Worm (Caenorhabditis elegans): Measurements from ENCODE around the gene lin-56.

lin-56 gene

ce11 chrII:10446300-10446699, 3.5 kb upstream of the lin-56 start:
- TF ChIP-seq elt-3 (tag; optimal IDR thresholded peaks at IDR 0.05): no peak
- TF ChIP-seq ceh-16 (tag; optimal IDR thresholded peaks at IDR 0.05): no peak
- TF ChIP-seq sem-4 (tag; optimal IDR thresholded peaks at IDR 0.05): peak; percentile 21
- TF ChIP-seq ztf-4 (tag; optimal IDR thresholded peaks at IDR 0.05): peak; percentile 43
- no peak for TF ChIP-seq nhr-77 (tag; optimal IDR thresholded peaks at IDR 0.05)
- no peak for TF ChIP-seq skn-1 (tag; optimal IDR thresholded peaks at IDR 0.05)
- TF ChIP-seq ama-1 (optimal IDR thresholded peaks at IDR 0.05): peak; percentile 54
- peak; percentile 83 for TF ChIP-seq nhr-129 (tag; optimal IDR thresholded peaks at IDR 0.05)
- no peak for TF ChIP-seq aly-2 (tag; optimal IDR thresholded peaks at IDR 0.05)
- no peak for TF ChIP-seq ztf-11 (tag; optimal IDR thresholded peaks at IDR 0.05)
- TF ChIP-seq nhr-21 (tag; optimal IDR thresholded peaks at IDR 0.05): peak; percentile 48
- TF ChIP-seq blmp-1 (tag; optimal IDR thresholded peaks at IDR 0.05; ENCODE audit: insufficient read depth): peak; percentile 61
- TF ChIP-seq fos-1 (tag; optimal IDR thresholded peaks at IDR 0.05): no peak
- TF ChIP-seq gmeb-1 (tag; optimal IDR thresholded peaks at IDR 0.05): no peak
- peak in 1 of 2 experiments; percentile 19 for TF ChIP-seq lsy-2 (tag; optimal IDR thresholded peaks at IDR 0.05)
- TF ChIP-seq lin-13 (GFP tag; optimal IDR thresholded peaks at IDR 0.05): no peak
- TF ChIP-seq crh-2 (tag; optimal IDR thresholded peaks at IDR 0.05): peak; percentile 59
- TF ChIP-seq nhr-6 (tag; optimal IDR thresholded peaks at IDR 0.05): peak; percentile 48
- peak; percentile 23 for TF ChIP-seq nhr-25 (tag; optimal IDR thresholded peaks at IDR 0.05)
- peak; percentile 86 for TF ChIP-seq sma-9 (GFP tag; optimal IDR thresholded peaks at IDR 0.05)
- TF ChIP-seq sma-9 (tag; optimal IDR thresholded peaks at IDR 0.05): no peak
- TF ChIP-seq sma-3 (GFP tag; optimal IDR thresholded peaks at IDR 0.05): peak; percentile 41
- TF ChIP-seq C34F6.9 (tag; optimal IDR thresholded peaks at IDR 0.05): peak; percentile 15

- TF ChIP-seq nhr-11 (tag; optimal IDR thresholded peaks at IDR 0.05) (peak; percentile 3), aly-2 (tag; optimal IDR thresholded peaks at IDR 0.05) (no peak)
Observed at ce11 chrII:10446814-10447213, 3.0 kb upstream of the lin-56 start.

ce11 chrII:10447348-10448316, 2.2 kb upstream of the lin-56 start, which contains the start of gene ZK673.2:
TSS of gene ZK673.2 (plus strand) at chrII:10448266.
- TF ChIP-seq lsy-2 (tag; optimal IDR thresholded peaks at IDR 0.05) (peak in 1 of 2 experiments; percentile 32), R02D3.7 (tag; optimal IDR thresholded peaks at IDR 0.05) (no peak), ztf-11 (tag; optimal IDR thresholded peaks at IDR 0.05) (no peak), egl-27 (tag; optimal IDR thresholded peaks at IDR 0.05) (no peak), crh-2 (tag; optimal IDR thresholded peaks at IDR 0.05) (peak; percentile 60), gmeb-1 (tag; optimal IDR thresholded peaks at IDR 0.05) (peak; percentile 71), sma-9 (GFP tag; optimal IDR thresholded peaks at IDR 0.05) (peak; percentile 79), sma-9 (tag; optimal IDR thresholded peaks at IDR 0.05) (no peak), mab-5 (tag; optimal IDR thresholded peaks at IDR 0.05) (no peak), sma-3 (GFP tag; optimal IDR thresholded peaks at IDR 0.05) (peak; percentile 62), fos-1 (tag; optimal IDR thresholded peaks at IDR 0.05) (peak; percentile 85), aly-2 (tag; optimal IDR thresholded peaks at IDR 0.05) (no peak), zag-1 (tag; optimal IDR thresholded peaks at IDR 0.05) (no peak), unc-39 (tag; optimal IDR thresholded peaks at IDR 0.05) (no peak), ztf-1 (GFP tag; conservative IDR thresholded peaks at IDR 0.05) (no peak), nhr-25 (tag; optimal IDR thresholded peaks at IDR 0.05) (peak; percentile 88), sem-4 (tag; optimal IDR thresholded peaks at IDR 0.05) (no peak), skn-1 (tag; optimal IDR thresholded peaks at IDR 0.05) (no peak), nhr-21 (tag; optimal IDR thresholded peaks at IDR 0.05) (peak; percentile 83), F13H6.1 (tag; optimal IDR thresholded peaks at IDR 0.05) (peak; percentile 12), peb-1 (tag; optimal IDR thresholded peaks at IDR 0.05) (no peak), lin-13 (GFP tag; optimal IDR thresholded peaks at IDR 0.05) (no peak), ceh-82 (tag; optimal IDR thresholded peaks at IDR 0.05) (no peak), ama-1 (optimal IDR thresholded peaks at IDR 0.05) (peak; percentile 6), nhr-129 (tag; optimal IDR thresholded peaks at IDR 0.05) (peak; percentile 56), mdl-1 (tag; optimal IDR thresholded peaks at IDR 0.05) (peak in 1 of 2 experiments; percentile 68), nhr-11 (tag; optimal IDR thresholded peaks at IDR 0.05) (no peak), Y55F3AM.14 (GFP tag; optimal IDR thresholded peaks at IDR 0.05) (peak; percentile 55), dmd-4 (tag; optimal IDR thresholded peaks at IDR 0.05) (no peak), C34F6.9 (tag; optimal IDR thresholded peaks at IDR 0.05) (peak; percentile 32), blmp-1 (tag; optimal IDR thresholded peaks at IDR 0.05; ENCODE audit: insufficient read depth) (peak; percentile 45)

Data from whole organism, L2 larva.